Fruit fly (Drosophila melanogaster): ENCODE data around the gene OtopLa.

DNA sequence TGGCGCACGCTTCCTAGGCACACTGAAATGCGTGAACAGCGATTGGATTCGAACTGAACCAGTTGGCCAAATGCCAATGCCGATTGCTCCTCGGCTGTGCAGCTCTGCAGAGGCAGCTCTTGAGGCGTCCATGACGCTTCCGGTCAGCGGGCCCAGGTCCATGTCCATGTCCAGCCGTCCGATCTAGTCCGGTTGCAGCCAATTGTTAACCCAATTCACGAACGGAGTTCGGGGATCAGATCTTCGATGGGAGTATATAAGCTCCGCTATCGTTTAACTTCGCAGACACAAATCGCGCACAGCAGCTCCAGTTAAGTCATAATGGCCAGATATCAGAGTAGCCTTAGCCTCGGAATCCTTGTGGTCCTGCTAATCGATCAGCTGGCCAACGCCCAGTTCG, 34.7 kb upstream of the OtopLa start, which contains the start of gene CG42449:
- TF ChIP-seq CG13624 (GFP tag; optimal IDR thresholded peaks at IDR 0.05) (no peak), Hr51 (GFP tag; optimal IDR thresholded peaks at IDR 0.05) (no peak), bbx (GFP tag; IDR thresholded peaks at IDR 0.05; ENCODE audit: partially characterized antibody) (no peak), ftz-f1 (GFP tag; optimal IDR thresholded peaks at IDR 0.05) (no peak), fd64A (GFP tag; optimal IDR thresholded peaks at IDR 0.05) (no peak), Ssrp (tag; optimal IDR thresholded peaks at IDR 0.05) (no peak), CG13424 (tag; optimal IDR thresholded peaks at IDR 0.05) (no peak), h (optimal IDR thresholded peaks at IDR 0.05) (no peak), CG3163 (GFP tag; optimal IDR thresholded peaks at IDR 0.05) (no peak), sisA (GFP tag; IDR thresholded peaks at IDR 0.05) (no peak), dan (GFP tag; IDR thresholded peaks at IDR 0.05) (no peak), mam (GFP tag; optimal IDR thresholded peaks at IDR 0.05) (no peak)
